Worm (Caenorhabditis elegans): ENCODE data around the gene ZK1067.3.

Gene ZK1067.3

ce11 chrII:9241610-9242009 is 18.5 kb downstream of the ZK1067.3 start:
- TF ChIP-seq nhr-28 (tag; optimal IDR thresholded peaks at IDR 0.05) (peak; percentile 16), hlh-11 (tag; optimal IDR thresholded peaks at IDR 0.05) (peak; percentile 11), hlh-30 (tag; optimal IDR thresholded peaks at IDR 0.05; ENCODE audit: insufficient read depth) (peak; percentile 74), ztf-7 (tag; optimal IDR thresholded peaks at IDR 0.05) (no peak), egl-27 (tag; optimal IDR thresholded peaks at IDR 0.05) (no peak)

- TF ChIP-seq hlh-11 (tag; optimal IDR thresholded peaks at IDR 0.05) (peak; percentile 25), dpl-1 (GFP tag; optimal IDR thresholded peaks at IDR 0.05) (peak; percentile 93), aly-2 (tag; optimal IDR thresholded peaks at IDR 0.05) (no peak), nhr-28 (tag; optimal IDR thresholded peaks at IDR 0.05) (peak; percentile 71), dve-1 (tag; optimal IDR thresholded peaks at IDR 0.05; ENCODE audit: insufficient read depth) (peak; percentile 44), T20F7.1 (GFP tag; optimal IDR thresholded peaks at IDR 0.05) (peak; percentile 96), unc-62 (GFP tag; optimal IDR thresholded peaks at IDR 0.05 in 1 of 2) (peak in 1 of 2 experiments; percentile 94), unc-62 (tag; optimal IDR thresholded peaks at IDR 0.05) (no peak), R02D3.7 (tag; optimal IDR thresholded peaks at IDR 0.05) (peak; percentile 75), nhr-77 (tag; optimal IDR thresholded peaks at IDR 0.05) (peak; percentile 8), ztf-7 (tag; optimal IDR thresholded peaks at IDR 0.05) (no peak), nhr-237 (tag; optimal IDR thresholded peaks at IDR 0.05) (no peak), mep-1 (tag; optimal IDR thresholded peaks at IDR 0.05) (peak; percentile 61), Y48G9A.11 (GFP tag; IDR thresholded peaks at IDR 0.05) (peak; percentile 98), lsy-2 (tag; optimal IDR thresholded peaks at IDR 0.05) (peak in 1 of 2 experiments; percentile 77), rbr-2 (tag; optimal IDR thresholded peaks at IDR 0.05) (peak; percentile 8), dmd-9 (GFP tag; IDR thresholded peaks at IDR 0.05) (no peak), pha-4 (GFP tag; IDR thresholded peaks at IDR 0.05) (no peak), pha-4 (tag; optimal IDR thresholded peaks at IDR 0.05) (peak; percentile 43), hlh-30 (tag; optimal IDR thresholded peaks at IDR 0.05; ENCODE audit: insufficient read depth) (peak; percentile 46), nhr-6 (tag; optimal IDR thresholded peaks at IDR 0.05) (peak; percentile 20)
Measured at ce11 chrII:9242804-9243203, 19.7 kb downstream of the ZK1067.3 start.

ce11 chrII:9246648-9247047 is 23.6 kb downstream of the ZK1067.3 start, which contains the start of gene T26C5.5:
Gene T26C5.5 (minus strand): TSS chrII:9246748.
- no peak for TF ChIP-seq hlh-30 (tag; optimal IDR thresholded peaks at IDR 0.05; ENCODE audit: insufficient read depth)
- no peak for TF ChIP-seq Y105C5A.15 (GFP tag; IDR thresholded peaks at IDR 0.05)
- no peak for TF ChIP-seq mes-2 (tag; optimal IDR thresholded peaks at IDR 0.05; ENCODE audit: poor library complexity, severe bottlenecking)
- no peak for TF ChIP-seq lin-29 (GFP tag; IDR thresholded peaks at IDR 0.05)
- no peak for TF ChIP-seq lim-7 (GFP tag; IDR thresholded peaks at IDR 0.05)
- peak; percentile 16 for TF ChIP-seq aha-1 (tag)
- TF ChIP-seq pha-4 (GFP tag; IDR thresholded peaks at IDR 0.05) = no peak
- no peak for TF ChIP-seq pha-4 (tag; optimal IDR thresholded peaks at IDR 0.05)

- no peak for TF ChIP-seq F10B5.3 (tag; optimal IDR thresholded peaks at IDR 0.05)
- TF ChIP-seq tra-1 (GFP tag; IDR thresholded peaks at IDR 0.05) = no peak
Measured at ce11 chrII:9250422-9250821, 27.4 kb downstream of the ZK1067.3 start, which contains the start of gene T26C5.4. Gene T26C5.4 (minus strand): TSS chrII:9250522.

- peak; percentile 23 for TF ChIP-seq hlh-30 (tag; optimal IDR thresholded peaks at IDR 0.05; ENCODE audit: insufficient read depth)
- no peak for TF ChIP-seq nhr-77 (tag; optimal IDR thresholded peaks at IDR 0.05)
- no peak for TF ChIP-seq daf-19 (GFP tag; conservative IDR thresholded peaks at IDR 0.05)
- no peak for TF ChIP-seq F10B5.3 (tag; optimal IDR thresholded peaks at IDR 0.05)
- no peak for TF ChIP-seq zip-2 (tag; optimal IDR thresholded peaks at IDR 0.05)
Measured at ce11 chrII:9251529-9251928, 28.5 kb downstream of the ZK1067.3 start.

ce11 chrII:9254187-9254586 is 31.1 kb downstream of the ZK1067.3 start, which contains the start of gene nlp-82:
Gene nlp-82 (minus strand): TSS chrII:9254287.
- TF ChIP-seq php-3 (GFP tag; IDR thresholded peaks at IDR 0.05) = no peak
- no peak for TF ChIP-seq lin-38 (GFP tag; IDR thresholded peaks at IDR 0.05)

Data from whole organism, L4 larva.